Worm (Caenorhabditis elegans) whole organism, mixed stage, embryonic: ENCODE data around the gene B0334.4.

Source experiments
- drap-1 ChIP-seq: fragments of 200-800 bp; sonication (Bioruptor generic); optimal IDR thresholded peaks from 3 replicates; lab custom pipeline; 2018; ENCODE audit warnings: mild to moderate bottlenecking, missing genetic modification characterization, missing compliant biosample characterization
- ham-2 ChIP-seq: fragments of 200-800 bp; sonication (Bioruptor generic); optimal IDR thresholded peaks from 2 replicates; lab custom pipeline; 2018; ENCODE audit warnings: mild to moderate bottlenecking, missing genetic modification characterization, missing compliant biosample characterization
- sptf-1 ChIP-seq: sonication (generic microtip); optimal IDR thresholded peaks from 2 replicates; lab custom pipeline; 2017; ENCODE audit warnings: mild to moderate bottlenecking, missing genetic modification characterization, moderate library complexity, missing compliant biosample characterization

DNA sequence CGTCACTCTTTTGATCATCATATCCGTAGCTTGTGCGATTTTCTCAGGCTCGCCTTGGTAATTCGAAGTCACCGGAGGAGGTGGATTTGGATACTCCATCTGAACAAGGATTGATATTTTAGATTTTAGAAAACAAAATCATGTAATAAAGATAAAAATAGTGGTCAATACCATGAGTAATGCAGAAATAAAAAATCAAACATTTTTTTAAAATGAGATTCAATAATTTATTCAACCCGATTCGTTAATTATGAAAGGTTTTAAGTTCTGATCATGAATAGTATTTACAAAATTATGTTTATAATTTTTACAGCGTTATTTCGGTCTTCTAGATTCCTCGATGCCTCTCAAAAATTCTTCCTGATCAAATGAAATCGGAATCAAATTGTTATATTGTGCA is 38.2 kb downstream of the B0334.4 start, which contains the start of gene mdt-8:
- TF ChIP-seq sptf-1 (tag; lab: Kevin White, UChicago): no peak
- no peak for TF ChIP-seq ham-2 (GFP tag; lab: Kevin White, UChicago)
- no peak for TF ChIP-seq drap-1 (GFP tag; lab: Kevin White, UChicago)
